Fruit fly (Drosophila melanogaster): ENCODE measurements around the gene Atg8a.

Gene Atg8a

DNA sequence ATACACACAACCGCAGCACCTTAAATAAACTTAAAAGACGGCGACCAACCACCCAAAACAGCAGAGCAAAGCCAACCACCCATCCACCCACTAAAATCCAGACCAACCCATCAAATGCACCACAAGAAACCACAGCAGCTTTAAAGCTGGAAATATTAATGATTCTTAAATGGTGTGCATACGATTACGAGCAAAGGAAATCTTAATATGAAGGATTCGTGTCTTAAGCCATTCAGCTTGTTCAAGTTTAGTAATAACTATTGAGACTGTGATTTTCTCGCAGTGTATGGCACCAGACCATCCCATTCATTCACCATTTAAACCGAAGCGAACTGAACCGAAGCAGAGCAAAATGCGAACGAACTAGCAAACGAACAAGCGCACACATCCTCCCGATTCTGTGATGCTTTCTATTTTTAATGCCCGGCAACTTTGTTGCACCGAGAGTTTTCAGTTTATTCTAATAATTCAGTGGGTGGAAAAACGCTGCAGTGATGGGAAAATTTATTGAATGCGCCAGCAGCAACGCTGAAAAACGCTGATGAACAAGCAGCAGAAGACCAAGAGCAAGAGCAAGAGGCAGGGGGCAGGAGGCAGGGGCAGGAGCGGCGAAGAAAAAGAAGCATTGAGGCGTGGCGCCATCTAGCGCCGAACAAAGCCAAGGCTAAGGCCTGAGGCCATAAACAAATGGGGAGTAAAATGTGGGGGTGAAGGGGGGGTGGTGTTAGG, 30.6 kb downstream of the Atg8a start (continued):
- TF ChIP-seq dmrt11E (tag; optimal IDR thresholded peaks at IDR 0.05) (peak; percentile 68), Eip74EF (GFP tag; optimal IDR thresholded peaks at IDR 0.05) (peak in 1 of 2 experiments; percentile 83), Antp (GFP tag; optimal IDR thresholded peaks at IDR 0.05) (peak; percentile 85), CG34422 (GFP tag; IDR thresholded peaks at IDR 0.05) (peak; percentile 87), sna (GFP tag; IDR thresholded peaks at IDR 0.05; ENCODE audit: partially characterized antibody) (no peak), CG2129 (GFP tag; IDR thresholded peaks at IDR 0.05; ENCODE audit: partially characterized antibody) (no peak), Optix (GFP tag; IDR thresholded peaks at IDR 0.05) (peak; percentile 90), ara (GFP tag; IDR thresholded peaks at IDR 0.05) (peak; percentile 89), Sox100B (GFP tag; optimal IDR thresholded peaks at IDR 0.05) (peak; percentile 82), NFAT (GFP tag; IDR thresholded peaks at IDR 0.05) (peak; percentile 60), B-H1 (GFP tag; IDR thresholded peaks at IDR 0.05) (peak; percentile 81), gcm2 (GFP tag; optimal IDR thresholded peaks at IDR 0.05) (peak; percentile 59), Doc2 (GFP tag; IDR thresholded peaks at IDR 0.05) (no peak), bcd (GFP tag; optimal IDR thresholded peaks at IDR 0.05) (peak; percentile 86), CG8359 (GFP tag; optimal IDR thresholded peaks at IDR 0.05; ENCODE audit: borderline replicate concordance) (peak; percentile 42), MTF-1 (GFP tag; optimal IDR thresholded peaks at IDR 0.05; ENCODE audit: borderline replicate concordance) (peak; percentile 74), mirr (GFP tag; optimal IDR thresholded peaks at IDR 0.05) (peak; percentile 43), CG3407 (GFP tag; optimal IDR thresholded peaks at IDR 0.05) (peak; percentile 80), Dip3 (GFP tag; optimal IDR thresholded peaks at IDR 0.05) (peak; percentile 75), Stat92E (GFP tag; optimal IDR thresholded peaks at IDR 0.05) (no peak), Hr39 (optimal IDR thresholded peaks at IDR 0.05) (no peak), CG5245 (GFP tag; optimal IDR thresholded peaks at IDR 0.05) (peak; percentile 31), gt (GFP tag; IDR thresholded peaks at IDR 0.05) (peak; percentile 31; the same call in 1 of the 2 replicates), Dfd (GFP tag; optimal IDR thresholded peaks at IDR 0.05) (no peak), CG7372 (GFP tag; IDR thresholded peaks at IDR 0.05) (peak; percentile 78)

DNA sequence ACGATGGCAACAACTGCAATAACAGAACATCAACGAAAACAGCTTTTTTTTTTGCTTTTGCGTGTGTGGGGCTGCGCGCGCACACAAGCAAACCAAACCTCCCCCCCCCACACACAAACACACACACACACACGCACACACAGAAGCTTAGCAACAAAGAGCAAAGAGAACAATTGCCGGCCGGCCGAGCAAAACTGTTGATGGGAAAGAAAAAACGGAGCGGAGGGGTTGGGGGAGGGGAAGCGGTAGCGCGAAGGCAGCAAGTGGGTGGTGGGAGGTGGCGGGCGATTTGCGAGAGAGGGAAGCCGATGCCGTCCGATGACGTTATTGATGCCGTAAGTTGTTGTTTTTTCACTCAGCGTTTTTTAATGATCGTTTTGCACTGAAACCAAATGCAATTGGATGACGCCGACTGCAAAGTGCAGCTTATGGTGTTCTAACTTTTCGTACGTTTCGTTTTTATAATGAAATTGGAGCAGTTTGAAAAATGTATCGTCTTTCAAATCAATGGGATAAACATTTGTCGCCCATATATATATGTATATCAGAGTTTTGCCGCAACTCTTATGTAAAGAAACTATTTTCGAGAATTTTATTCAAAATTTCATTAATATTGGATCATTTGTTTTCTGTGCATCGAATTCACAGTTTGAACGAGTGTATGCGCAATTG, 32.3 kb downstream of the Atg8a start:
- no peak for TF ChIP-seq CG8359 (GFP tag; optimal IDR thresholded peaks at IDR 0.05; ENCODE audit: borderline replicate concordance)
- no peak for TF ChIP-seq CG13287 (GFP tag; IDR thresholded peaks at IDR 0.05; ENCODE audit: partially characterized antibody)
- TF ChIP-seq Poxn (GFP tag; IDR thresholded peaks at IDR 0.05), result no peak
- TF ChIP-seq Elba2 (GFP tag; optimal IDR thresholded peaks at IDR 0.05), result no peak
- TF ChIP-seq kni (GFP tag; optimal IDR thresholded peaks at IDR 0.05), result no peak
- TF ChIP-seq B-H1 (GFP tag; IDR thresholded peaks at IDR 0.05), result no peak
- no peak for TF ChIP-seq MESR4 (GFP tag; optimal IDR thresholded peaks at IDR 0.05)
- TF ChIP-seq hbn (GFP tag; IDR thresholded peaks at IDR 0.05; ENCODE audit: partially characterized antibody), result no peak
- no peak for TF ChIP-seq Dll (GFP tag; IDR thresholded peaks at IDR 0.05; ENCODE audit: partially characterized antibody)
- TF ChIP-seq CG18599 (GFP tag; optimal IDR thresholded peaks at IDR 0.05), result peak; percentile 9
- TF ChIP-seq ranshi (GFP tag; IDR thresholded peaks at IDR 0.05), result no peak
- TF ChIP-seq CG8944 (GFP tag; optimal IDR thresholded peaks at IDR 0.05), result no peak
- TF ChIP-seq dysf (GFP tag; IDR thresholded peaks at IDR 0.05), result no peak
- no peak for TF ChIP-seq CG11093 (GFP tag; IDR thresholded peaks at IDR 0.05)
- no peak for TF ChIP-seq CG6272 (GFP tag; IDR thresholded peaks at IDR 0.05)
- TF ChIP-seq Bgb (GFP tag; IDR thresholded peaks at IDR 0.05; ENCODE audit: partially characterized antibody), result peak; percentile 43; the same call in 1 of the 2 replicates
- no peak for TF ChIP-seq oc (tag; optimal IDR thresholded peaks at IDR 0.05)
- no peak for TF ChIP-seq CG1792 (GFP tag; optimal IDR thresholded peaks at IDR 0.05)
- no peak for TF ChIP-seq D19B (GFP tag; optimal IDR thresholded peaks at IDR 0.05)
- no peak for TF ChIP-seq Side (GFP tag; optimal IDR thresholded peaks at IDR 0.05)
- no peak for TF ChIP-seq CG15696 (tag; optimal IDR thresholded peaks at IDR 0.05)
- no peak for TF ChIP-seq CG17385 (GFP tag; optimal IDR thresholded peaks at IDR 0.05)
- no peak for TF ChIP-seq Gug (GFP tag; IDR thresholded peaks at IDR 0.05)
- peak; percentile 10 for TF ChIP-seq dmrt99B (tag; optimal IDR thresholded peaks at IDR 0.05)
- TF ChIP-seq CG6175 (GFP tag; IDR thresholded peaks at IDR 0.05), result no peak
